Worm (Caenorhabditis elegans) whole organism, midembryonic: ENCODE data around the gene tag-123.

Experiments
- T22C8.4 ChIP-seq: fragments of 200-800 bp; sonication (Bioruptor generic); IDR thresholded peaks from 2 replicates; pipeline ENCODE4 v1.3.6; 2022; ENCODE audit warnings: missing genetic modification characterization, missing compliant biosample characterization
- cog-1 ChIP-seq: sonication (generic microtip); optimal IDR thresholded peaks from 2 replicates; lab custom pipeline; 2016; ENCODE audit warnings: missing genetic modification characterization, missing compliant biosample characterization
- flt-1 ChIP-seq: fragments of 200-800 bp; sonication (Bioruptor generic); IDR thresholded peaks from 2 replicates; pipeline ENCODE4 v1.3.6; 2022; ENCODE audit warnings: missing genetic modification characterization, missing compliant biosample characterization
- klf-2 ChIP-seq: fragments of 200-800 bp; sonication (Bioruptor generic); conservative IDR thresholded peaks from 2 replicates; pipeline ENCODE4 v1.3.6; 2022; ENCODE audit warnings: missing genetic modification reagents, missing genetic modification characterization, missing compliant biosample characterization
- med-1 ChIP-seq: sonication (generic microtip); optimal IDR thresholded peaks from 2 replicates; lab custom pipeline; 2017; ENCODE audit warnings: missing genetic modification characterization, mild to moderate bottlenecking, missing compliant biosample characterization, antibody characterized with exemption, missing genetic modification reagents; ENCODE audit not compliant: insufficient read depth
- ref-1 ChIP-seq: fragments of 200-800 bp; sonication (Bioruptor generic); conservative IDR thresholded peaks from 2 replicates; pipeline ENCODE4 v1.3.6; 2022; ENCODE audit warnings: missing genetic modification reagents, missing genetic modification characterization, missing compliant biosample characterization
- tab-1 ChIP-seq: fragments of 200-800 bp; sonication (Bioruptor generic); IDR thresholded peaks from 2 replicates; pipeline ENCODE4 v1.3.6; 2022; ENCODE audit warnings: missing genetic modification characterization, missing compliant biosample characterization
- ztf-23 ChIP-seq: fragments of 200-800 bp; sonication (Bioruptor generic); IDR thresholded peaks from 2 replicates; pipeline ENCODE4 v1.3.6; 2022; ENCODE audit warnings: missing genetic modification reagents, missing genetic modification characterization, missing compliant biosample characterization
- ztf-29 ChIP-seq: fragments of 200-800 bp; sonication (Bioruptor generic); IDR thresholded peaks from 2 replicates; pipeline ENCODE4 v1.3.6; 2022; ENCODE audit warnings: missing genetic modification reagents, missing genetic modification characterization, missing compliant biosample characterization

The tag-123 gene

DNA sequence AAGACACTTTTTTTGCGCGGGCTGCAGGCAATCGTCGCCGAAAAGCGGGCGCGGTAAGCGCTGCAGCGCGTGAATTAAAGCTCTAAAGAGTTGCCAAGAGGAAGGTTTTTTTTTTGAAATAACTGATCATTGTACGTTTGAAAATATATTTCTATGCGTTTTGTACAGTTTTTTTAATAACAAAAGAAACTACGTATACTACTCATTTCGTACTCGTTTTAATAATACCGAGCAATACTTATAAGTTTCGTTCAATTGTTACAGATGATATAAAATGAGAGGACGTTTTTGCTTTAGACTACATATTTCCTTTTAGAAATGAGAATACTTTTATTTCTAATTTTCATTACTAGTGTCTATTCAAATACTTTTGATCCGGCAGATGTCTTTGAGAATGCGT, 49.9 kb downstream of the tag-123 start, which contains the start of gene nep-15:
Gene nep-15 (plus strand): TSS at position 301 of the 400 bp plus-strand sequence.
- TF ChIP-seq klf-2 (GFP tag; lab: Robert Waterston, UW) (no peak), tab-1 (GFP tag; lab: Robert Waterston, UW) (no peak), cog-1 (tag; lab: Kevin White, UChicago) (no peak), flt-1 (GFP tag; lab: Robert Waterston, UW) (no peak), med-1 (GFP tag; lab: Kevin White, UChicago) (no peak), ztf-23 (no peak), ztf-29 (GFP tag; lab: Robert Waterston, UW) (no peak), ref-1 (GFP tag; lab: Robert Waterston, UW) (no peak), T22C8.4 (no peak)
